Worm (Caenorhabditis elegans) whole organism, midembryonic: ENCODE data around the gene ZK105.5.

Experiments used
- T22C8.4 ChIP-seq: fragments of 200-800 bp; sonication (Bioruptor generic); IDR thresholded peaks from 2 replicates; pipeline ENCODE4 v1.3.6; 2022; ENCODE audit warnings: missing genetic modification characterization, missing compliant biosample characterization
- cog-1 ChIP-seq: sonication (generic microtip); optimal IDR thresholded peaks from 2 replicates; lab custom pipeline; 2016; ENCODE audit warnings: missing genetic modification characterization, missing compliant biosample characterization
- flt-1 ChIP-seq: fragments of 200-800 bp; sonication (Bioruptor generic); IDR thresholded peaks from 2 replicates; pipeline ENCODE4 v1.3.6; 2022; ENCODE audit warnings: missing genetic modification characterization, missing compliant biosample characterization
- klf-2 ChIP-seq: fragments of 200-800 bp; sonication (Bioruptor generic); conservative IDR thresholded peaks from 2 replicates; pipeline ENCODE4 v1.3.6; 2022; ENCODE audit warnings: missing genetic modification reagents, missing genetic modification characterization, missing compliant biosample characterization
- med-1 ChIP-seq: sonication (generic microtip); optimal IDR thresholded peaks from 2 replicates; lab custom pipeline; 2017; ENCODE audit warnings: missing genetic modification characterization, mild to moderate bottlenecking, missing compliant biosample characterization, antibody characterized with exemption, missing genetic modification reagents; ENCODE audit not compliant: insufficient read depth
- ref-1 ChIP-seq: fragments of 200-800 bp; sonication (Bioruptor generic); conservative IDR thresholded peaks from 2 replicates; pipeline ENCODE4 v1.3.6; 2022; ENCODE audit warnings: missing genetic modification reagents, missing genetic modification characterization, missing compliant biosample characterization
- tab-1 ChIP-seq: fragments of 200-800 bp; sonication (Bioruptor generic); IDR thresholded peaks from 2 replicates; pipeline ENCODE4 v1.3.6; 2022; ENCODE audit warnings: missing genetic modification characterization, missing compliant biosample characterization
- ztf-23 ChIP-seq: fragments of 200-800 bp; sonication (Bioruptor generic); IDR thresholded peaks from 2 replicates; pipeline ENCODE4 v1.3.6; 2022; ENCODE audit warnings: missing genetic modification reagents, missing genetic modification characterization, missing compliant biosample characterization
- ztf-29 ChIP-seq: fragments of 200-800 bp; sonication (Bioruptor generic); IDR thresholded peaks from 2 replicates; pipeline ENCODE4 v1.3.6; 2022; ENCODE audit warnings: missing genetic modification reagents, missing genetic modification characterization, missing compliant biosample characterization

The ZK105.5 gene

ce11 chrV:7717629-7718028 lies at the start of gene ZK105.5:
Gene ZK105.5, minus strand, starts transcription at chrV:7717729.
- TF ChIP-seq T22C8.4 (GFP tag; lab: Robert Waterston, UW) (no peak), klf-2 (no peak), ztf-23 (GFP tag; lab: Robert Waterston, UW) (no peak), tab-1 (GFP tag; lab: Robert Waterston, UW) (no peak), flt-1 (GFP tag; lab: Robert Waterston, UW) (no peak), ztf-29 (GFP tag; lab: Robert Waterston, UW) (no peak), med-1 (GFP tag; lab: Kevin White, UChicago) (no peak), ref-1 (GFP tag; lab: Robert Waterston, UW) (no peak), cog-1 (tag; lab: Kevin White, UChicago) (no peak)

- no peak for TF ChIP-seq ztf-29 (GFP tag; lab: Robert Waterston, UW)
Observed at ce11 chrV:7761906-7762305, 44.4 kb upstream of the ZK105.5 start.

DNA sequence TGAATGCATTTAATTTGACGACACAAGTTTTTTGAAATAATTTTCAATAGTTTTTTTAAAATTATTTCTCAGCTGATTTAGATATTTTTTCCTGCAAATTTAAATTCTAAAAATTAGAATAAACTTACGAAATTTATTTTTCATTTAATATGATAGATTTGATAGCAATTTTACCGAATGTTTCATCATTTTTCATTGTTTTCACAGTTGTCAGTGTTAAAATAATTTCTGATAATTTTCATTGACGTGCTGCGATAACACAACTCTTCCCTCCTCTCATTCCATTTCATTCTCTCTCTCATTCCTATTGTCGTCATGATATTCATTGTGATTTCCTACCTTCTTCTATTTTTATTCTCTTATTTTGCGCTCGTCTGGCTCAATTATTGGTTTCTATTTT lies 42.6 kb upstream of the ZK105.5 start, which contains the start of gene hint-3:
Gene hint-3, plus strand, starts transcription at position 301 of the 400 bp plus-strand sequence.
- TF ChIP-seq ref-1 (GFP tag; lab: Robert Waterston, UW) (no peak), tab-1 (GFP tag; lab: Robert Waterston, UW) (no peak), ztf-23 (GFP tag; lab: Robert Waterston, UW) (no peak), klf-2 (no peak), med-1 (GFP tag; lab: Kevin White, UChicago) (no peak), T22C8.4 (GFP tag; lab: Robert Waterston, UW) (no peak), ztf-29 (GFP tag; lab: Robert Waterston, UW) (no peak), cog-1 (tag; lab: Kevin White, UChicago) (no peak), flt-1 (GFP tag; lab: Robert Waterston, UW) (no peak)

- TF ChIP-seq tab-1 (GFP tag; lab: Robert Waterston, UW) = no peak
- TF ChIP-seq cog-1 (tag; lab: Kevin White, UChicago) = no peak
- TF ChIP-seq flt-1 (GFP tag; lab: Robert Waterston, UW) = no peak
Observed at ce11 chrV:7759270-7759669, 41.7 kb upstream of the ZK105.5 start.

DNA sequence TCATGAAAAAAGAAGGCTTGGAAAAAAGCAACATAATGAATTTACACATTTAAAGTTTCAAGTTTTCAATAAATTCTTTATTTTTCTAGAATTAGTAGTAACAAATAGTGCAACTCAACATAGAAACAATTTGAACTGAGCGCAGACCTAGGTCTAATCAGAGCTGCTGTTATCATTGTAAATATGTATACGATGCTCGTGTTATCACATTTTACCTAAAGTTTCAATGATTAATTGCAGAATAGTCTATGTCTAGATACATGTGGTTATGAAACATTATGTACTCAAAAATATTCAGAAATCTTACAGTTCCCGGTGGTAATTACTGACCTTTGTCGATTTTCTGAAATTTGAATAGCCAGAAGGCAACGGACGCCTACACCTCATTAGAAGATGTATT lies 38.5 kb upstream of the ZK105.5 start:
- TF ChIP-seq T22C8.4 (GFP tag; lab: Robert Waterston, UW) (no peak), ztf-29 (GFP tag; lab: Robert Waterston, UW) (no peak), flt-1 (GFP tag; lab: Robert Waterston, UW) (no peak), tab-1 (GFP tag; lab: Robert Waterston, UW) (no peak), med-1 (GFP tag; lab: Kevin White, UChicago) (no peak), klf-2 (no peak), ztf-23 (GFP tag; lab: Robert Waterston, UW) (no peak), cog-1 (tag; lab: Kevin White, UChicago) (no peak), ref-1 (GFP tag; lab: Robert Waterston, UW) (no peak)

- TF ChIP-seq flt-1 (GFP tag; lab: Robert Waterston, UW) (no peak), cog-1 (tag; lab: Kevin White, UChicago) (no peak), tab-1 (GFP tag; lab: Robert Waterston, UW) (no peak), ztf-29 (GFP tag; lab: Robert Waterston, UW) (no peak), klf-2 (no peak), T22C8.4 (GFP tag; lab: Robert Waterston, UW) (no peak), ztf-23 (GFP tag; lab: Robert Waterston, UW) (no peak), ref-1 (GFP tag; lab: Robert Waterston, UW) (no peak), med-1 (GFP tag; lab: Kevin White, UChicago) (no peak)
Observed at ce11 chrV:7754557-7754956, 37.0 kb upstream of the ZK105.5 start, which contains the start of gene T05B11.4. Gene T05B11.4, minus strand, starts transcription at chrV:7754657.

ce11 chrV:7749708-7750107 lies 32.2 kb upstream of the ZK105.5 start:
- no peak for TF ChIP-seq med-1 (GFP tag; lab: Kevin White, UChicago)
- no peak for TF ChIP-seq ztf-29 (GFP tag; lab: Robert Waterston, UW)
- no peak for TF ChIP-seq ztf-23 (GFP tag; lab: Robert Waterston, UW)
- no peak for TF ChIP-seq tab-1 (GFP tag; lab: Robert Waterston, UW)
- no peak for TF ChIP-seq klf-2
- TF ChIP-seq cog-1 (tag; lab: Kevin White, UChicago) = no peak
- TF ChIP-seq T22C8.4 (GFP tag; lab: Robert Waterston, UW) = no peak

DNA sequence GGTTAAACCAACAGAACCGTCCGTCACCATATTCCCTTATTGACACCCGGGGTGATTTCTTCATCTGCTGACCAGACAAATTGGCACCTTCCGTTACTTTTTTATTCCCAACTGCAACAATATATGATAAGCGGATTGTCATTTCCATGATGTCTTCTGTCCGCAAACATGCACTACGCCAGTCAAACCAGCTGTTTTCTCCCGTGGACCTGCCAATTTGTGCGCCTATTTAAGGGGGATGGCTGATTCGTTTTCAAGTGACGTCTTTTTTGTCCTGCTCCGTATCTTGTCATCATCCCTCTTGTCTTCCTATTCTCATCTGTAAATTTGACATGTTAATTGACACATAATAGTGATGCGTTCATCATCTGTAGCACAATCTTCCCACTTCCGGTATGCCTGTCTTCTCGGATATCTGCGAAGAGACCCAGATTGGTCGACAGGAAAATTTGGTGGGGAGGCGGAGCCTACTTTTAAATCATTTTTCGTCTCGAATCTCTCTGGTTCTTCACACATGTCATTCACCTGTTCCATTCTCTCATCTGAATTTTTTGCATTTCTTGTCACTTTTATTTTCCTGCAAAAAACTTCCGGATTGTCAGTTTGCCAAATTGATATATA lies 30.6 kb upstream of the ZK105.5 start:
- TF ChIP-seq ref-1 (GFP tag; lab: Robert Waterston, UW) (no peak), flt-1 (GFP tag; lab: Robert Waterston, UW) (peak; percentile 31; the same call in 1 of the 2 replicates)

- TF ChIP-seq tab-1 (GFP tag; lab: Robert Waterston, UW) = no peak
- no peak for TF ChIP-seq ref-1 (GFP tag; lab: Robert Waterston, UW)
- TF ChIP-seq ztf-29 (GFP tag; lab: Robert Waterston, UW) = no peak
- TF ChIP-seq klf-2 = no peak
- TF ChIP-seq ztf-23 (GFP tag; lab: Robert Waterston, UW) = no peak
- TF ChIP-seq T22C8.4 (GFP tag; lab: Robert Waterston, UW) = no peak
- TF ChIP-seq flt-1 (GFP tag; lab: Robert Waterston, UW) = no peak
- TF ChIP-seq med-1 (GFP tag; lab: Kevin White, UChicago) = no peak
- no peak for TF ChIP-seq cog-1 (tag; lab: Kevin White, UChicago)
Observed at ce11 chrV:7747132-7747531, 29.6 kb upstream of the ZK105.5 start.

- TF ChIP-seq klf-2 = no peak
- 0 out of 2 replicates have a peak, but pooled peaks have one; percentile 14 for TF ChIP-seq flt-1 (GFP tag; lab: Robert Waterston, UW)
- peak; percentile 51 for TF ChIP-seq cog-1 (tag; lab: Kevin White, UChicago)
- peak; percentile 28; the same call in 1 of the 2 replicates for TF ChIP-seq ztf-29 (GFP tag; lab: Robert Waterston, UW)
Observed at ce11 chrV:7745903-7746302, 28.4 kb upstream of the ZK105.5 start.
